Fruit fly (Drosophila melanogaster): Measurements from ENCODE around the gene CG9953.

The CG9953 gene

dm6 chr3L:6934799-6935318 lies 34.6 kb upstream of the CG9953 start (continued):
- TF ChIP-seq CG10565 (GFP tag; optimal IDR thresholded peaks at IDR 0.05) (no peak), CoRest (tag; optimal IDR thresholded peaks at IDR 0.05) (no peak), BEAF-32 (GFP tag; optimal IDR thresholded peaks at IDR 0.05) (no peak), Sry-δ (GFP tag; optimal IDR thresholded peaks at IDR 0.05) (no peak), CG33557 (GFP tag; optimal IDR thresholded peaks at IDR 0.05) (no peak), pan (optimal IDR thresholded peaks at IDR 0.05) (no peak), pan (GFP tag; optimal IDR thresholded peaks at IDR 0.05 in 1 of 2, IDR thresholded peaks at IDR 0.05 in 1 of 2) (no peak), CG4730 (GFP tag; IDR thresholded peaks at IDR 0.05) (no peak), ATbp (GFP tag; optimal IDR thresholded peaks at IDR 0.05) (no peak), sqz (GFP tag; optimal IDR thresholded peaks at IDR 0.05) (no peak), Drgx (GFP tag; IDR thresholded peaks at IDR 0.05) (peak; percentile 45), schlank (tag; optimal IDR thresholded peaks at IDR 0.05) (no peak), Nf-YB (GFP tag; optimal IDR thresholded peaks at IDR 0.05) (peak; percentile 81), dmrt11E (tag; optimal IDR thresholded peaks at IDR 0.05) (no peak), Dek (tag; optimal IDR thresholded peaks at IDR 0.05) (no peak), oc (tag; optimal IDR thresholded peaks at IDR 0.05) (no peak), croc (GFP tag; conservative IDR thresholded peaks at IDR 0.05) (no peak), Mrtf (GFP tag; IDR thresholded peaks at IDR 0.05) (0 out of 3 replicates have a peak, but pooled peaks have one; percentile 22), CG8290 (GFP tag; optimal IDR thresholded peaks at IDR 0.05) (no peak), CG8290 (tag; optimal IDR thresholded peaks at IDR 0.05) (no peak), tup (GFP tag; optimal IDR thresholded peaks at IDR 0.05) (no peak), Poxn (GFP tag; IDR thresholded peaks at IDR 0.05) (no peak), Deaf1 (tag; optimal IDR thresholded peaks at IDR 0.05) (peak; percentile 82), D19A (tag; optimal IDR thresholded peaks at IDR 0.05) (no peak), CG2889 (GFP tag; IDR thresholded peaks at IDR 0.05) (0 out of 3 replicates have a peak, but pooled peaks have one; percentile 24), CG10274 (GFP tag; optimal IDR thresholded peaks at IDR 0.05) (no peak), stc (GFP tag; IDR thresholded peaks at IDR 0.05) (no peak), scrt (GFP tag; optimal IDR thresholded peaks at IDR 0.05) (no peak), CG11696 (GFP tag; IDR thresholded peaks at IDR 0.05) (no peak), CG15269 (tag; optimal IDR thresholded peaks at IDR 0.05) (no peak), rib (GFP tag; IDR thresholded peaks at IDR 0.05) (no peak), CG18599 (GFP tag; optimal IDR thresholded peaks at IDR 0.05) (no peak), CG17328 (GFP tag; IDR thresholded peaks at IDR 0.05) (no peak), CG12391 (tag; optimal IDR thresholded peaks at IDR 0.05) (no peak), HHEX (GFP tag; optimal IDR thresholded peaks at IDR 0.05) (no peak)

- TF ChIP-seq CG11456 (GFP tag; IDR thresholded peaks at IDR 0.05) (0 out of 3 replicates have a peak, but pooled peaks have one; percentile 26), Neu2 (GFP tag; optimal IDR thresholded peaks at IDR 0.05; ENCODE audit: borderline replicate concordance) (no peak), kay (GFP tag; optimal IDR thresholded peaks at IDR 0.05) (no peak), sr (GFP tag; IDR thresholded peaks at IDR 0.05) (peak; percentile 45; the same call in 1 of the 3 replicates), unc-4 (GFP tag; IDR thresholded peaks at IDR 0.05; ENCODE audit: partially characterized antibody) (peak; percentile 57), CG15011 (GFP tag; optimal IDR thresholded peaks at IDR 0.05) (no peak), TFAM (GFP tag; optimal IDR thresholded peaks at IDR 0.05) (no peak), kni (GFP tag; optimal IDR thresholded peaks at IDR 0.05) (no peak), CG11398 (GFP tag; optimal IDR thresholded peaks at IDR 0.05) (peak; percentile 5), Doc3 (GFP tag; IDR thresholded peaks at IDR 0.05; ENCODE audit: partially characterized antibody) (peak; percentile 34; the same call in 2 of the 3 replicates), Mad (GFP tag; optimal IDR thresholded peaks at IDR 0.05) (no peak), cas (GFP tag; IDR thresholded peaks at IDR 0.05) (no peak), Deaf1 (tag; optimal IDR thresholded peaks at IDR 0.05) (peak; percentile 20), Fer3 (tag; optimal IDR thresholded peaks at IDR 0.05) (no peak), CG34224 (GFP tag; IDR thresholded peaks at IDR 0.05; ENCODE audit: partially characterized antibody) (peak; percentile 60), CG12391 (tag; optimal IDR thresholded peaks at IDR 0.05) (no peak), CG33213 (GFP tag; optimal IDR thresholded peaks at IDR 0.05) (no peak)
These were observed 27.2 kb upstream of the CG9953 start for dm6 chr3L:6942103-6942830.

Measured in whole organism, embryonic.